Worm (Caenorhabditis elegans) whole organism, midembryonic: ENCODE data around the gene F29C12.6.

Source experiments
- tab-1 ChIP-seq: fragments of 200-800 bp; sonication (Bioruptor generic); IDR thresholded peaks from 2 replicates; pipeline ENCODE4 v1.3.6; 2022; ENCODE audit warnings: missing genetic modification characterization, missing compliant biosample characterization
- ztf-29 ChIP-seq: fragments of 200-800 bp; sonication (Bioruptor generic); IDR thresholded peaks from 2 replicates; pipeline ENCODE4 v1.3.6; 2022; ENCODE audit warnings: missing genetic modification reagents, missing genetic modification characterization, missing compliant biosample characterization

DNA sequence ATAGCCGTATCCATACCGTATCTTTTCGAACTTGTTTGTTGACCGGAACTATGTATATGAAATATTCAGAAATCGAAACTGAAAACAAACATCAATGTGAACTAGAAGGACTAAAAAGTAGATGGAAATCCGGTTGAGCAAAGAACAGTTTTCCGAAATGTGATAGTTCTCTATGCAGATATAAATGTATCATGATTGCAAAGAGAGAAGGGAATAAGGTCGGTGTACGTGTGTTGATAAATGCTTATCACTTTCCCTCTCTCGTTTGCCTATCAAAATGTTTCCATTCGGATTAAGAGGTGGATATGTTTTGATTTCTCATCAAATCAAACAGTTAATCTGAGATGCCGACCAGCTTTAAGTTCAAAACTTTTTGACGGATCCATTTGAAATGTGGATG lies 18.5 kb downstream of the F29C12.6 start:
- TF ChIP-seq tab-1 (GFP tag; lab: Robert Waterston, UW) (no peak), ztf-29 (GFP tag; lab: Robert Waterston, UW) (no peak)
